Worm (Caenorhabditis elegans) whole organism, L4 larva: ENCODE results near the gene K08H10.10.
A peak's percentile ranks its signal among the peaks of the same experiment; 100 is the strongest.
"Not testable (repeated sequence)": the region's sequence is repeated elsewhere in the genome, so short reads cannot be mapped to it uniquely, and the experiment has no call there.

Experiments used
- T26A8.4 ChIP-seq: fragments of 200-800 bp; sonication (Bioruptor generic); IDR thresholded peaks from 2 replicates; pipeline ENCODE4 v1.3.6; 2022; ENCODE audit warnings: missing genetic modification characterization, missing compliant biosample characterization
- Y48G9A.11 ChIP-seq: fragments of 200-800 bp; sonication (Bioruptor generic); IDR thresholded peaks from 2 replicates; pipeline ENCODE4 v1.3.6; 2022; ENCODE audit warnings: missing genetic modification reagents, missing genetic modification characterization, missing compliant biosample characterization
- aha-1 ChIP-seq: fragments of 150-350 bp; peaks from one replicate; lab custom pipeline; 2014; ENCODE audit warnings: missing biosample characterization, missing genetic modification characterization
- ama-1 ChIP-seq: fragments of 150-350 bp; optimal IDR thresholded peaks from 2 replicates; lab custom pipeline; 2014; ENCODE audit warnings: inconsistent platforms, mixed read lengths
- arid-1 ChIP-seq: fragments of 200-800 bp; sonication (Bioruptor generic); conservative IDR thresholded peaks from 2 replicates; pipeline ENCODE4 v1.3.6; 2022; ENCODE audit warnings: missing genetic modification reagents, missing genetic modification characterization, missing compliant biosample characterization
- ceh-20 ChIP-seq: fragments of 200-800 bp; sonication (Bioruptor generic); IDR thresholded peaks from 2 replicates; pipeline ENCODE4 v1.3.6; 2022; ENCODE audit warnings: missing genetic modification reagents, missing genetic modification characterization, missing compliant biosample characterization
- ceh-44 ChIP-seq: fragments of 200-800 bp; sonication (Bioruptor generic); IDR thresholded peaks from 2 replicates; pipeline ENCODE4 v1.3.6; 2022; ENCODE audit warnings: missing genetic modification reagents, missing genetic modification characterization, missing compliant biosample characterization
- ctbp-1 ChIP-seq: fragments of 200-800 bp; sonication (Bioruptor generic); IDR thresholded peaks from 2 replicates; pipeline ENCODE4 v1.3.6; 2022; ENCODE audit warnings: missing genetic modification reagents, missing genetic modification characterization, missing compliant biosample characterization
- dmd-6 ChIP-seq: fragments of 200-800 bp; sonication (Bioruptor generic); IDR thresholded peaks from 2 replicates; pipeline ENCODE4 v1.3.6; 2022; ENCODE audit warnings: missing genetic modification reagents, missing genetic modification characterization, missing compliant biosample characterization
- dmd-8 ChIP-seq: fragments of 200-800 bp; sonication (Bioruptor generic); IDR thresholded peaks from 2 replicates; pipeline ENCODE4 v1.3.6; 2022; ENCODE audit warnings: missing genetic modification characterization, missing compliant biosample characterization
- dmd-9 ChIP-seq: fragments of 200-800 bp; sonication (Bioruptor generic); IDR thresholded peaks from 2 replicates; pipeline ENCODE4 v1.3.6; 2022; ENCODE audit warnings: missing genetic modification reagents, missing genetic modification characterization, missing compliant biosample characterization
- egl-43 ChIP-seq: fragments of 200-800 bp; sonication (Bioruptor generic); IDR thresholded peaks from 2 replicates; pipeline ENCODE4 v1.3.6; 2022; ENCODE audit warnings: missing genetic modification reagents, missing genetic modification characterization, missing compliant biosample characterization
- hlh-30 ChIP-seq: sonication (generic microtip); optimal IDR thresholded peaks from 2 replicates; lab custom pipeline; 2017; ENCODE audit warnings: antibody characterized with exemption, mild to moderate bottlenecking, missing genetic modification characterization, missing compliant biosample characterization; ENCODE audit not compliant: insufficient read depth
- hmg-1.1 ChIP-seq: fragments of 200-800 bp; sonication (Bioruptor generic); IDR thresholded peaks from 2 replicates; pipeline ENCODE4 v1.3.6; 2022; ENCODE audit warnings: missing genetic modification reagents, missing genetic modification characterization, missing compliant biosample characterization
- lin-15B ChIP-seq: fragments of 150-350 bp; sonication (generic microtip); optimal IDR thresholded peaks from 3 replicates; lab custom pipeline; 2014; ENCODE audit warnings: missing biosample characterization, missing genetic modification characterization
- lin-29 ChIP-seq: fragments of 200-800 bp; sonication (Bioruptor generic); IDR thresholded peaks from 2 replicates; pipeline ENCODE4 v1.3.6; 2022; ENCODE audit warnings: missing genetic modification reagents, missing genetic modification characterization, missing compliant biosample characterization
- lin-38 ChIP-seq: fragments of 200-800 bp; sonication (Bioruptor generic); IDR thresholded peaks from 2 replicates; pipeline ENCODE4 v1.3.6; 2022; ENCODE audit warnings: missing genetic modification reagents, missing genetic modification characterization, missing compliant biosample characterization
- lin-39 ChIP-seq: fragments of 150-350 bp; optimal IDR thresholded peaks from 2 replicates; lab custom pipeline; 2014; ENCODE audit warnings: missing biosample characterization, missing genetic modification reagents, missing genetic modification characterization
- lsy-2 ChIP-seq, 2 experiments: fragments of 150-350 bp in 1 of 2; sonication (generic microtip) in 1 of 2; optimal IDR thresholded peaks; 2 replicates each; lab custom pipeline; 2014 to 2017; ENCODE audit warnings: missing biosample characterization in 2 of 2, missing genetic modification characterization in 2 of 2
- madf-9 ChIP-seq: fragments of 200-800 bp; sonication (Bioruptor generic); conservative IDR thresholded peaks from 2 replicates; pipeline ENCODE4 v1.3.6; 2022; ENCODE audit warnings: missing genetic modification reagents, missing genetic modification characterization, missing compliant biosample characterization
- mdt-29 ChIP-seq: fragments of 200-800 bp; sonication (Bioruptor generic); IDR thresholded peaks from 2 replicates; pipeline ENCODE4 v1.3.6; 2022; ENCODE audit warnings: missing genetic modification reagents, missing genetic modification characterization, missing compliant biosample characterization
- mep-1 ChIP-seq: fragments of 150-350 bp; sonication (generic microtip); optimal IDR thresholded peaks from 3 replicates; lab custom pipeline; 2014; ENCODE audit warnings: missing biosample characterization, missing genetic modification characterization
- nhr-102 ChIP-seq: sonication (generic microtip); optimal IDR thresholded peaks from 2 replicates; lab custom pipeline; 2016; ENCODE audit warnings: mild to moderate bottlenecking, missing genetic modification characterization, moderate library complexity, missing compliant biosample characterization
- nhr-11 ChIP-seq: fragments of 150-350 bp; optimal IDR thresholded peaks from 2 replicates; lab custom pipeline; 2014; ENCODE audit warnings: missing biosample characterization, missing genetic modification characterization
- nhr-25 ChIP-seq: sonication (generic microtip); optimal IDR thresholded peaks from 2 replicates; lab custom pipeline; 2017; ENCODE audit warnings: missing genetic modification characterization, mild to moderate bottlenecking, missing compliant biosample characterization, antibody characterized with exemption, moderate library complexity, borderline replicate concordance; ENCODE audit not compliant: insufficient read depth
- nhr-28 ChIP-seq: fragments of 150-350 bp; optimal IDR thresholded peaks from 2 replicates; lab custom pipeline; 2014; ENCODE audit warnings: missing biosample characterization, missing genetic modification characterization
- nhr-41 ChIP-seq: fragments of 200-800 bp; sonication (Bioruptor generic); IDR thresholded peaks from 2 replicates; pipeline ENCODE4 v1.3.6; 2022; ENCODE audit warnings: missing genetic modification reagents, missing genetic modification characterization, missing compliant biosample characterization
- pha-4 ChIP-seq, 2 experiments: fragments of 150-350 bp in 1 of 2; fragments of 200-800 bp in 1 of 2; sonication (Bioruptor generic) in 1 of 2; IDR thresholded peaks in 1 of 2; optimal IDR thresholded peaks in 1 of 2; 2 replicates each; pipeline versions ENCODE4 v1.3.6 to Lab custom; 2014 to 2022; ENCODE audit warnings: missing genetic modification characterization in 2 of 2, missing genetic modification reagents in 2 of 2, missing biosample characterization in 1 of 2, missing compliant biosample characterization in 1 of 2
- set-16 ChIP-seq: fragments of 200-800 bp; sonication (Bioruptor generic); IDR thresholded peaks from 2 replicates; pipeline ENCODE4 v1.3.6; 2022; ENCODE audit warnings: missing genetic modification reagents, missing genetic modification characterization, missing compliant biosample characterization
- spr-1 ChIP-seq: sonication (generic microtip); optimal IDR thresholded peaks from 2 replicates; lab custom pipeline; 2016; ENCODE audit warnings: mild to moderate bottlenecking, missing genetic modification characterization, missing compliant biosample characterization
- unc-130 ChIP-seq: sonication (generic microtip); optimal IDR thresholded peaks from 2 replicates; lab custom pipeline; 2016; ENCODE audit warnings: missing genetic modification reagents, missing genetic modification characterization, missing compliant biosample characterization
- unc-62 ChIP-seq, 3 experiments: fragments of 150-350 bp in 1 of 3; sonication (generic microtip); optimal IDR thresholded peaks in 2 of 3; peaks in 1 of 3; 1 replicate in 1 of 3; 2 replicates in 2 of 3; lab custom pipeline; 2014 to 2017; ENCODE audit warnings: missing biosample characterization in 3 of 3, missing genetic modification characterization in 3 of 3, missing genetic modification reagents in 3 of 3, missing genotype in 1 of 3
- vab-7 ChIP-seq: fragments of 200-800 bp; sonication (Bioruptor generic); IDR thresholded peaks from 2 replicates; pipeline ENCODE4 v1.3.6; 2022; ENCODE audit warnings: missing genetic modification reagents, missing genetic modification characterization, missing compliant biosample characterization
- zfp-3 ChIP-seq: fragments of 200-800 bp; sonication (Bioruptor generic); conservative IDR thresholded peaks from 2 replicates; pipeline ENCODE4 v1.3.6; 2022; ENCODE audit warnings: missing genetic modification reagents, missing genetic modification characterization, missing compliant biosample characterization
- ztf-11 ChIP-seq: fragments of 150-350 bp; optimal IDR thresholded peaks from 2 replicates; lab custom pipeline; 2014; ENCODE audit warnings: missing biosample characterization, missing genetic modification characterization

Gene K08H10.10

DNA sequence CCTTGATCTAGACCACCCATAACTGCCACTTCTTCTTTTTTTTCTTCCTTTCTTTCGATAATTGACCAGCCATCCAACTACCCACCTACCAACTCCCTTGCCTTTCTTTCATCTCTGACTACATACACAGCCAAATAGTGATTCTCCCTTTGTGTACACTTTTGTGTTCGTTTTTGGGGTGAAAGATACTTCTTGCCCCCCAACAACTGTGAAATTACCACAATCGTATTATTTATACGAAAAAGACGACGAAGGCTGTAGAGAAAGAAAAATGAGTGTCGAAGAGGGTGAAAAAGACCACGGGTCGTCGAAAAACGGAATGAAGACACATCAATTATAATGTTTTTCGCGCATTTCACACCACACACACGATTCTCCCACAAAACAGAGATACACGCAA is 45.6 kb downstream of the K08H10.10 start:
- TF ChIP-seq nhr-25 (tag; lab: Kevin White, UChicago) (peak; percentile 43), nhr-28 (tag; lab: Kevin White, UChicago) (peak; percentile 16), mep-1 (tag; lab: Kevin White, UChicago) (peak; percentile 22), nhr-11 (tag; lab: Kevin White, UChicago) (peak; percentile 2), lin-39 (tag; lab: Kevin White, UChicago) (no peak), ama-1 (peak; percentile 56), unc-62 (GFP tag; optimal IDR thresholded peaks at IDR 0.05 in 1 of 2; lab: Kevin White, UChicago) (peak in 1 of 2 experiments; percentile 74), unc-62 (tag; optimal IDR thresholded peaks at IDR 0.05; lab: Kevin White, UChicago) (no peak), unc-130 (no peak), dmd-8 (0 out of 2 replicates have a peak, but pooled peaks have one; percentile 25), hlh-30 (tag; lab: Kevin White, UChicago) (peak; percentile 7), lin-15B (tag; lab: Kevin White, UChicago) (no peak), lsy-2 (tag; optimal IDR thresholded peaks at IDR 0.05; lab: Kevin White, UChicago) (no peak), T26A8.4 (0 out of 2 replicates have a peak, but pooled peaks have one; percentile 19), aha-1 (tag; lab: Kevin White, UChicago) (peak; percentile 86), spr-1 (tag; lab: Kevin White, UChicago) (no peak)

- TF ChIP-seq egl-43 (GFP tag; lab: Robert Waterston, UW), result peak; percentile 22; the same call in 1 of the 2 replicates
- no peak for TF ChIP-seq ztf-11 (tag; lab: Kevin White, UChicago)
Observed at ce11 chrV:10047189-10047588, 46.3 kb downstream of the K08H10.10 start.

DNA sequence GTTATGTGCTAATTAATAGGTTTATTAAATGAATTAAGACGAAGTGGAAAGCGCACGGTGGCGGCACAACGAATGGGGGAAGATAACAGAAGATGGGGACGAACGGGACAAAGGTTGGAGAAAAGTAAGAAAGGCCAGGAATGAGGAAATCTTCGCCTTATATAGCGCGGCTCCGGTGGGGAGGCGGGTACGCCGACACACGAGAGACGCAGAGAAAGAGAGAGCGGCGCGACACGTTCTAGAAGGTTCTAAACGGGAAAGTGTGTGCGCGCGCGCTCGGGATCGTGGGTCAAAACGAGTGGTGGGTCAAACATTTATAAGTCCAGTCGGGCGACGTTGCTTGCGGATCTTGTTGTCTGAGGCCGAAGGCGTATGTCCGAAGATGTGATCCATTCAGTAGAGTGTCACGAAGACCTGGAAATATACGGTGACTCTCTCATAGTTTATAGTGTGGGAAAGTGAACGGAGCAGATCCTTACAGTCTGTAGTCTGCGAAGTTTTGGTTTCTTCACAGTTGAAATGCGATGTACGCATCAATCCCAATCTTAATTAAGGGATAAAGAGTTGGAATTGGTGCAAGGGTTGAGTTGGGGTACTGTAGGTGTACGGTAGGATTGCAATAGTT is 48.4 kb downstream of the K08H10.10 start:
- TF ChIP-seq lin-38 (GFP tag; lab: Robert Waterston, UW) (peak; percentile 69), lin-29 (peak; percentile 51; the same call in 1 of the 2 replicates), madf-9 (0 out of 2 replicates have a peak, but pooled peaks have one; percentile 56), nhr-41 (GFP tag; lab: Robert Waterston, UW) (peak; percentile 75; the same call in 1 of the 2 replicates), ceh-44 (0 out of 2 replicates have a peak, but pooled peaks have one; percentile 50), dmd-9 (GFP tag; lab: Robert Waterston, UW) (0 out of 2 replicates have a peak, but pooled peaks have one; percentile 36), vab-7 (GFP tag; lab: Robert Waterston, UW) (0 out of 2 replicates have a peak, but pooled peaks have one; percentile 21), arid-1 (GFP tag; lab: Robert Waterston, UW) (peak; percentile 31; the same call in 1 of the 2 replicates), dmd-6 (GFP tag; lab: Robert Waterston, UW) (peak; percentile 67), hmg-1.1 (GFP tag; lab: Robert Waterston, UW) (peak; percentile 64; the same call in 1 of the 2 replicates), dmd-8 (0 out of 2 replicates have a peak, but pooled peaks have one; percentile 26), zfp-3 (GFP tag; lab: Robert Waterston, UW) (0 out of 2 replicates have a peak, but pooled peaks have one; percentile 54), ctbp-1 (0 out of 2 replicates have a peak, but pooled peaks have one; percentile 20), Y48G9A.11 (GFP tag; lab: Robert Waterston, UW) (peak; percentile 31; the same call in 1 of the 2 replicates), ceh-20 (GFP tag; lab: Robert Waterston, UW) (peak; percentile 61; the same call in 1 of the 2 replicates), set-16 (GFP tag; lab: Robert Waterston, UW) (peak; percentile 89), nhr-102 (tag; lab: Kevin White, UChicago) (peak; percentile 16), T26A8.4 (peak; percentile 72), pha-4 (GFP tag; IDR thresholded peaks at IDR 0.05; lab: Robert Waterston, UW) (peak; percentile 65), mdt-29 (GFP tag; lab: Robert Waterston, UW) (peak; percentile 64)
- not testable (repeated sequence) for TF ChIP-seq pha-4 (tag; optimal IDR thresholded peaks at IDR 0.05; lab: Kevin White, UChicago)
